Fruit fly (Drosophila melanogaster) whole organism, embryonic: ENCODE measurements around the gene CG32832.

Experiments
- Awh ChIP-seq: fragments of 200-800 bp; sonication (Bioruptor generic); IDR thresholded peaks from 2 replicates; pipeline ENCODE4, ENCODE4 v1.3.6; 2022; ENCODE audit warnings: missing biosample characterization, missing genetic modification characterization
- BtbVII ChIP-seq: fragments of 200-800 bp; sonication (Bioruptor generic); optimal IDR thresholded peaks from 3 replicates; lab custom pipeline; 2017; ENCODE audit warnings: missing biosample characterization, mild to moderate bottlenecking, missing genetic modification characterization
- CG10462 ChIP-seq: fragments of 200-800 bp; sonication (Bioruptor generic); optimal IDR thresholded peaks from 2 replicates; lab custom pipeline; 2016; ENCODE audit warnings: missing biosample characterization, missing genetic modification characterization
- CG10959 ChIP-seq: fragments of 200-800 bp; sonication (Bioruptor generic); IDR thresholded peaks from 2 replicates; pipeline ENCODE4 v1.3.6; 2022; ENCODE audit warnings: missing biosample characterization, missing genetic modification characterization
- CG13123 ChIP-seq: fragments of 200-800 bp; sonication (Bioruptor generic); optimal IDR thresholded peaks from 2 replicates; lab custom pipeline; 2016; ENCODE audit warnings: missing biosample characterization, missing genetic modification characterization
- CG14667 ChIP-seq: fragments of 200-800 bp; sonication (Bioruptor generic); IDR thresholded peaks from 2 replicates; pipeline ENCODE4 v1.3.6; 2022; ENCODE audit warnings: missing biosample characterization, missing genetic modification characterization
- CG15269 ChIP-seq: fragments of 200-800 bp; sonication (Bioruptor generic); optimal IDR thresholded peaks from 2 replicates; lab custom pipeline; 2018; ENCODE audit warnings: missing biosample characterization, mild to moderate bottlenecking, missing genetic modification characterization, moderate library complexity
- CG2129 ChIP-seq: fragments of 200-800 bp; sonication (Bioruptor generic); IDR thresholded peaks from 2 replicates; pipeline ENCODE4 v1.3.6; 2022; ENCODE audit warnings: missing biosample characterization, missing genetic modification characterization; ENCODE audit not compliant: partially characterized antibody
- CG2202 ChIP-seq: fragments of 200-800 bp; sonication (Bioruptor generic); optimal IDR thresholded peaks from 2 replicates; lab custom pipeline; 2018; ENCODE audit warnings: missing biosample characterization, mild to moderate bottlenecking, missing genetic modification characterization
- CG3726 ChIP-seq: fragments of 200-800 bp; sonication (Bioruptor generic); IDR thresholded peaks from 3 replicates; pipeline ENCODE4, ENCODE4 v1.3.6; 2022; ENCODE audit warnings: missing biosample characterization, missing genetic modification characterization
- CG42726 ChIP-seq: fragments of 200-800 bp; sonication (Bioruptor generic); IDR thresholded peaks from 2 replicates; pipeline ENCODE4 v1.3.6; 2022; ENCODE audit warnings: missing biosample characterization, missing genetic modification characterization; ENCODE audit not compliant: partially characterized antibody
- CG6689 ChIP-seq: fragments of 200-800 bp; sonication (Bioruptor generic); IDR thresholded peaks from 2 replicates; pipeline ENCODE4 v1.3.6; 2022; ENCODE audit warnings: missing biosample characterization, missing genetic modification characterization
- CG6854 ChIP-seq: fragments of 200-800 bp; sonication (Bioruptor generic); optimal IDR thresholded peaks from 3 replicates; lab custom pipeline; 2017; ENCODE audit warnings: missing biosample characterization, mild to moderate bottlenecking, missing genetic modification characterization
- CG8281 ChIP-seq: fragments of 200-800 bp; sonication (Bioruptor generic); optimal IDR thresholded peaks from 2 replicates; lab custom pipeline; 2018; ENCODE audit warnings: missing biosample characterization, mild to moderate bottlenecking, missing genetic modification characterization, moderate library complexity
- CG9932 ChIP-seq: fragments of 200-800 bp; sonication (Bioruptor generic); IDR thresholded peaks from 2 replicates; pipeline ENCODE4 v1.3.6; 2022; ENCODE audit warnings: missing biosample characterization, missing genetic modification characterization
- CHES-1-like ChIP-seq: fragments of 200-800 bp; sonication (Bioruptor generic); optimal IDR thresholded peaks from 2 replicates; lab custom pipeline; 2016; ENCODE audit warnings: missing biosample characterization, missing genetic modification characterization
- D19A ChIP-seq: fragments of 200-800 bp; optimal IDR thresholded peaks from 3 replicates; lab custom pipeline; 2019; ENCODE audit warnings: missing biosample characterization, mild to moderate bottlenecking, missing genetic modification characterization, moderate library complexity
- D19B ChIP-seq: fragments of 200-800 bp; sonication (Bioruptor generic); optimal IDR thresholded peaks from 2 replicates; lab custom pipeline; 2017; ENCODE audit warnings: missing biosample characterization, mild to moderate bottlenecking, missing genetic modification characterization
- Dbx ChIP-seq: fragments of 200-800 bp; sonication (Bioruptor generic); IDR thresholded peaks from 3 replicates; pipeline ENCODE4 v1.3.6; 2022; ENCODE audit warnings: missing biosample characterization, missing genetic modification characterization
- Dll ChIP-seq: fragments of 200-800 bp; sonication (Bioruptor generic); IDR thresholded peaks from 4 replicates; pipeline ENCODE4 v1.3.6; 2022; ENCODE audit warnings: missing biosample characterization, missing genetic modification characterization; ENCODE audit not compliant: partially characterized antibody
- E2f2 ChIP-seq: fragments of 200-800 bp; sonication (Bioruptor generic); IDR thresholded peaks from 2 replicates; pipeline ENCODE4 v1.3.6; 2022; ENCODE audit warnings: missing biosample characterization, missing genetic modification characterization
- HmgD ChIP-seq: fragments of 200-800 bp; sonication (Bioruptor generic); optimal IDR thresholded peaks from 3 replicates; lab custom pipeline; 2016; ENCODE audit warnings: missing biosample characterization, missing genetic modification characterization
- Hmr ChIP-seq: fragments of 200-800 bp; sonication (Bioruptor generic); optimal IDR thresholded peaks from 3 replicates; lab custom pipeline; 2017; ENCODE audit warnings: mild to moderate bottlenecking, missing biosample characterization, missing genetic modification reagents, missing genetic modification characterization
- Hr78 ChIP-seq, 2 experiments: fragments of 200-800 bp in 1 of 2; fragments of >200 bp in 1 of 2; sonication (Bioruptor generic) in 1 of 2; optimal IDR thresholded peaks; 2 replicates each; lab custom pipeline; 2017 to 2019; ENCODE audit warnings: missing biosample characterization in 2 of 2, missing genetic modification characterization in 2 of 2, mild to moderate bottlenecking in 1 of 2, moderate library complexity in 1 of 2
- Med ChIP-seq: fragments of 200-800 bp; sonication (Bioruptor generic); peaks from one replicate; lab custom pipeline; 2016; ENCODE audit warnings: missing biosample characterization, missing genetic modification characterization, mild to moderate bottlenecking, inconsistent platforms, moderate library complexity
- Mrtf ChIP-seq: fragments of 200-800 bp; sonication (Bioruptor generic); IDR thresholded peaks from 3 replicates; pipeline ENCODE4 v1.3.6; 2022; ENCODE audit warnings: missing biosample characterization, missing genetic modification characterization
- NC2α ChIP-seq: fragments of 200-800 bp; sonication (Bioruptor generic); optimal IDR thresholded peaks from 2 replicates; lab custom pipeline; 2016; ENCODE audit warnings: missing biosample characterization, missing genetic modification characterization
- NC2β ChIP-seq: fragments of 200-800 bp; sonication (Bioruptor generic); optimal IDR thresholded peaks from 2 replicates; lab custom pipeline; 2016; ENCODE audit warnings: missing biosample characterization, missing genetic modification characterization
- NFAT ChIP-seq: fragments of 200-800 bp; sonication (Bioruptor generic); IDR thresholded peaks from 2 replicates; pipeline ENCODE4 v1.3.6; 2022; ENCODE audit warnings: missing biosample characterization, missing genetic modification characterization
- Opbp ChIP-seq: fragments of 200-800 bp; sonication (Bioruptor generic); IDR thresholded peaks from 3 replicates; pipeline ENCODE4 v1.3.6; 2022; ENCODE audit warnings: missing biosample characterization, missing genetic modification characterization; ENCODE audit not compliant: partially characterized antibody
- Rfx ChIP-seq: fragments of 200-800 bp; sonication (Bioruptor generic); IDR thresholded peaks from 2 replicates; pipeline ENCODE4 v1.3.6; 2022; ENCODE audit warnings: missing biosample characterization, missing genetic modification characterization
- Sry-δ ChIP-seq: fragments of 200-800 bp; sonication (Bioruptor generic); optimal IDR thresholded peaks from 2 replicates; lab custom pipeline; 2016; ENCODE audit warnings: missing biosample characterization, missing genetic modification characterization
- abd-A ChIP-seq: fragments of 200-800 bp; sonication (Bioruptor generic); optimal IDR thresholded peaks from 3 replicates; lab custom pipeline; 2019; ENCODE audit warnings: missing biosample characterization, mild to moderate bottlenecking, missing genetic modification characterization, moderate library complexity
- al ChIP-seq: fragments of 200-800 bp; sonication (Bioruptor generic); IDR thresholded peaks from 2 replicates; pipeline ENCODE4 v1.3.6; 2022; ENCODE audit warnings: missing biosample characterization, missing genetic modification characterization
- cg ChIP-seq: fragments of 200-800 bp; sonication (Bioruptor generic); optimal IDR thresholded peaks from 3 replicates; lab custom pipeline; 2019; ENCODE audit warnings: missing biosample characterization, mild to moderate bottlenecking, missing genetic modification characterization, moderate library complexity
- chinmo ChIP-seq: fragments of 200-800 bp; sonication (Bioruptor generic); IDR thresholded peaks from 4 replicates; pipeline ENCODE4 v1.3.6; 2022; ENCODE audit warnings: missing biosample characterization, missing genetic modification characterization; ENCODE audit not compliant: partially characterized antibody
- dimm ChIP-seq: fragments of 200-800 bp; sonication (Bioruptor generic); IDR thresholded peaks from 2 replicates; pipeline ENCODE4 v1.3.6; 2022; ENCODE audit warnings: missing biosample characterization, missing genetic modification characterization
- dysf ChIP-seq: fragments of 200-800 bp; sonication (Bioruptor generic); IDR thresholded peaks from 3 replicates; pipeline ENCODE4 v1.3.6; 2022; ENCODE audit warnings: missing biosample characterization, missing genetic modification characterization
- exex ChIP-seq: fragments of 200-800 bp; sonication (Bioruptor generic); optimal IDR thresholded peaks from 4 replicates; lab custom pipeline; 2018; ENCODE audit warnings: missing biosample characterization, mild to moderate bottlenecking, missing genetic modification characterization, moderate library complexity
- ftz-f1 ChIP-seq: fragments of 200-800 bp; sonication (Bioruptor generic); optimal IDR thresholded peaks from 2 replicates; lab custom pipeline; 2016; ENCODE audit warnings: missing biosample characterization, missing genetic modification characterization
- hb ChIP-seq: fragments of 200-800 bp; sonication (Bioruptor generic); IDR thresholded peaks from 3 replicates; pipeline ENCODE4 v1.3.6; 2022; ENCODE audit warnings: missing biosample characterization, missing genetic modification characterization; ENCODE audit not compliant: partially characterized antibody
- hbn ChIP-seq: fragments of 200-800 bp; sonication (Bioruptor generic); IDR thresholded peaks from 2 replicates; pipeline ENCODE4 v1.3.6; 2022; ENCODE audit warnings: missing biosample characterization, missing genetic modification characterization; ENCODE audit not compliant: partially characterized antibody
- jumu ChIP-seq: fragments of 200-800 bp; sonication (Bioruptor generic); optimal IDR thresholded peaks from 3 replicates; lab custom pipeline; 2016; ENCODE audit warnings: missing biosample characterization, missing genetic modification characterization
- lbe ChIP-seq: fragments of 200-800 bp; sonication (Bioruptor generic); optimal IDR thresholded peaks from 2 replicates; lab custom pipeline; 2016; ENCODE audit warnings: missing biosample characterization, mild to moderate bottlenecking, missing genetic modification characterization
- lmd ChIP-seq: fragments of 200-800 bp; sonication (Bioruptor generic); IDR thresholded peaks from 2 replicates; pipeline ENCODE4 v1.3.6; 2022; ENCODE audit warnings: missing biosample characterization, missing genetic modification characterization
- mirr ChIP-seq: fragments of 200-800 bp; sonication (Bioruptor generic); optimal IDR thresholded peaks from 3 replicates; lab custom pipeline; 2018; ENCODE audit warnings: missing biosample characterization, mild to moderate bottlenecking, missing genetic modification characterization
- otp ChIP-seq: fragments of 200-800 bp; sonication (Bioruptor generic); IDR thresholded peaks from 3 replicates; pipeline ENCODE4, ENCODE4 v1.3.6; 2022; ENCODE audit warnings: missing biosample characterization, missing genetic modification characterization
- salm ChIP-seq: fragments of 200-800 bp; sonication (Bioruptor generic); optimal IDR thresholded peaks from 2 replicates; lab custom pipeline; 2018; ENCODE audit warnings: missing biosample characterization, mild to moderate bottlenecking, missing genetic modification characterization
- sd ChIP-seq: fragments of 200-800 bp; sonication (Bioruptor generic); optimal IDR thresholded peaks from 3 replicates; lab custom pipeline; 2018; ENCODE audit warnings: missing biosample characterization, mild to moderate bottlenecking, missing genetic modification characterization, moderate library complexity
- so ChIP-seq: fragments of 200-800 bp; sonication (Bioruptor generic); IDR thresholded peaks from 3 replicates; pipeline ENCODE4 v1.3.6; 2022; ENCODE audit warnings: missing biosample characterization, missing genetic modification characterization
- sr ChIP-seq: fragments of 200-800 bp; sonication (Bioruptor generic); IDR thresholded peaks from 3 replicates; pipeline ENCODE4 v1.3.6; 2022; ENCODE audit warnings: missing biosample characterization, missing genetic modification characterization
- tin ChIP-seq: fragments of 200-800 bp; sonication (Bioruptor generic); optimal IDR thresholded peaks from 3 replicates; lab custom pipeline; 2016; ENCODE audit warnings: missing biosample characterization, missing genetic modification characterization

CG32832 gene

DNA sequence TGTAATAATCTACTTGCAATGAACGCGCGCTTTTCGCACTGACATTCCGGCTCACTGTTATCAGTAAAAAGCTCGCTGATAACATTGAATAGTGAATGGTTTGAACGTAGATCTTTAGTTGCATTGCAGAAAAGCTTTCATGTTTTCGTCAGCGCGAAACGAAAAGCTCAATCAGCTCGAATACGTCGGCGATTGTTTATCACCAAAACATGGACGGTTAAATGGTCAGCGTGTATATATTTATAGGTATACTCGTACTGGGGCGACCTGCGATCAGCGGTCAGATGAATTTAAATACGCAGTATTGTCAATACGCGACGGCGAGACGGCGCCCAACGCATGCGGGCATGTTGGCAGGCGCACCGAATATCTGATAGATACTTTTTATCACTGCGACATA lies 7.4 kb upstream of the CG32832 start (continued):
- peak in 1 of 2 experiments; percentile 45 for TF ChIP-seq Hr78 (GFP tag; optimal IDR thresholded peaks at IDR 0.05; lab: Kevin White, UChicago)
- TF ChIP-seq CG6854 (GFP tag; lab: Kevin White, UChicago): no peak
- no peak for TF ChIP-seq CG14667 (GFP tag; lab: Robert Waterston, UW)
- TF ChIP-seq tin (GFP tag; lab: Kevin White, UChicago): no peak
- no peak for TF ChIP-seq Mrtf
- no peak for TF ChIP-seq Opbp (GFP tag; lab: Robert Waterston, UW)
- no peak for TF ChIP-seq NC2β
- TF ChIP-seq cg (GFP tag; lab: Kevin White, UChicago): no peak
- TF ChIP-seq Med: peak; percentile 65
- no peak for TF ChIP-seq CG13123 (GFP tag; lab: Kevin White, UChicago)
- peak; percentile 16 for TF ChIP-seq BtbVII
- peak; percentile 18 for TF ChIP-seq mirr (GFP tag; lab: Kevin White, UChicago)
- TF ChIP-seq dimm: no peak
- TF ChIP-seq Dbx (GFP tag; lab: Robert Waterston, UW): 0 out of 3 replicates have a peak, but pooled peaks have one; percentile 28
- TF ChIP-seq CG8281 (tag; lab: Kevin White, UChicago): peak; percentile 3
- TF ChIP-seq CG2129: no peak
- TF ChIP-seq abd-A (tag; lab: Kevin White, UChicago): peak; percentile 21
- peak; percentile 33 for TF ChIP-seq exex (tag; lab: Kevin White, UChicago)
- no peak for TF ChIP-seq hbn (GFP tag; lab: Robert Waterston, UW)
- no peak for TF ChIP-seq NC2α (GFP tag; lab: Kevin White, UChicago)
- no peak for TF ChIP-seq al (GFP tag; lab: Robert Waterston, UW)
- TF ChIP-seq Dll: no peak
- TF ChIP-seq CG10959 (GFP tag; lab: Robert Waterston, UW): no peak
- TF ChIP-seq chinmo (GFP tag; lab: Robert Waterston, UW): peak; percentile 93
- TF ChIP-seq D19B (GFP tag; lab: Kevin White, UChicago): no peak
- TF ChIP-seq E2f2 (GFP tag; lab: Robert Waterston, UW): 0 out of 2 replicates have a peak, but pooled peaks have one; percentile 19
- no peak for TF ChIP-seq CG10462 (GFP tag; lab: Kevin White, UChicago)
- no peak for TF ChIP-seq HmgD (GFP tag; lab: Kevin White, UChicago)
- TF ChIP-seq D19A: no peak
- TF ChIP-seq ftz-f1: peak; percentile 51
- no peak for TF ChIP-seq sr (GFP tag; lab: Robert Waterston, UW)
- TF ChIP-seq CG9932 (GFP tag; lab: Robert Waterston, UW): no peak
- no peak for TF ChIP-seq CG42726 (GFP tag; lab: Robert Waterston, UW)
- TF ChIP-seq NFAT: no peak
- TF ChIP-seq CG3726 (GFP tag; lab: Robert Waterston, UW): no peak
- TF ChIP-seq Sry-δ (GFP tag; lab: Kevin White, UChicago): no peak
- no peak for TF ChIP-seq otp (GFP tag; lab: Robert Waterston, UW)
- no peak for TF ChIP-seq CG2202 (tag; lab: Kevin White, UChicago)
- no peak for TF ChIP-seq Rfx
- TF ChIP-seq Awh (GFP tag; lab: Robert Waterston, UW): no peak
- no peak for TF ChIP-seq jumu (GFP tag; lab: Kevin White, UChicago)
- peak; percentile 89 for TF ChIP-seq sd
- no peak for TF ChIP-seq salm (tag; lab: Kevin White, UChicago)
- no peak for TF ChIP-seq Hmr (GFP tag; lab: Kevin White, UChicago)
- TF ChIP-seq CHES-1-like (GFP tag; lab: Kevin White, UChicago): no peak
- TF ChIP-seq dysf (GFP tag; lab: Robert Waterston, UW): no peak
- no peak for TF ChIP-seq lbe (GFP tag; lab: Kevin White, UChicago)
- TF ChIP-seq CG15269 (tag; lab: Kevin White, UChicago): no peak
- TF ChIP-seq CG6689 (GFP tag; lab: Robert Waterston, UW): no peak
- TF ChIP-seq hb (GFP tag; lab: Robert Waterston, UW): no peak
- TF ChIP-seq so (GFP tag; lab: Robert Waterston, UW): 0 out of 3 replicates have a peak, but pooled peaks have one; percentile 6
- TF ChIP-seq lmd: no peak
